Worm (Caenorhabditis elegans): Measurements from ENCODE around the gene Y48A6C.8.

The Y48A6C.8 gene

DNA sequence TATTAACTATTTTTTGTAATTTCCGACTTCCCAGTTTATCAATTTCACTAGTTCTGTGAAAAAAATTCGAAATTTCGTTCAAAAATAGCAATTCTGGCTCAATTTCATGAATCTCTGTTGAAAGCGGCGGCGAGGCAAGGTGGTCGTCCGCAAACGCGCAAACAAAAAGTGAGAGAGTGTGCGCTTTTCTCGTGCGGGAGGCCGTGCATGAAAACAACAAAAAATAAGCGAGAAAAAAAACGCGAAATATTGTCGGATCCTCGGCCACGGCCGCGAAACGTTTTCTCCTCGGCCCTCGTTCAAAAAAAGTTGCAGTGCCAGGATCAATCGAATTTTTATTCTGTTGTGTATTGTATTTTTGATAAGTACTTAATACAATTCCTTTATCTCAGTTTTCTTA, 14.7 kb downstream of the Y48A6C.8 start (continued):
- 0 out of 2 replicates have a peak, but pooled peaks have one; percentile 33 for TF ChIP-seq T26A8.4 (GFP tag; IDR thresholded peaks at IDR 0.05)
- no peak for TF ChIP-seq daf-19 (GFP tag; conservative IDR thresholded peaks at IDR 0.05)
- no peak for TF ChIP-seq sdz-12 (GFP tag; optimal IDR thresholded peaks at IDR 0.05)
- TF ChIP-seq T20F7.1 (GFP tag; optimal IDR thresholded peaks at IDR 0.05) = peak; percentile 53
- TF ChIP-seq Y48G9A.11 (GFP tag; IDR thresholded peaks at IDR 0.05) = peak; percentile 35; the same call in 1 of the 2 replicates
- TF ChIP-seq ztf-7 (tag; optimal IDR thresholded peaks at IDR 0.05) = no peak
- peak; percentile 48 for TF ChIP-seq unc-130 (GFP tag; optimal IDR thresholded peaks at IDR 0.05)
- no peak for TF ChIP-seq fkh-10 (GFP tag; optimal IDR thresholded peaks at IDR 0.05)
- TF ChIP-seq unc-62 (GFP tag; optimal IDR thresholded peaks at IDR 0.05 in 1 of 2) = no peak
- TF ChIP-seq unc-62 (tag; optimal IDR thresholded peaks at IDR 0.05) = no peak

DNA sequence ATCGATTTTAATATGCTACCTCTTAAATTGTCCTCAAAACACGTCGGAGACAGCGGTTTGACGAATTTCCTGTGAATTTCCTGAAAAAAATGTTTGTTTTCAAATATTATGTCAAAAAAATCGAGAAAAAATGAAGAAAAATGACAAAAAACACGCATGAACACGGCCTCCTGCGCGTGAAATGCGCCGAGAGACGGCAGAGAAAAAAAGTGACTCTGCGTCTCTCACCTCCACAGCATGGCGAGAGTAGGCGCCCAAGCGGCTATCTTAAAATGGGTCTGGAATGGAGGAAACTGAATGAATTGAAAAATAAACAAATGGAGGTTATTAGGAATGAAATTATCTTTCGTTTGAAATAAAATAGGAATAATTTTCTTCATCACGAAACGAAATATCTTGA, 16.7 kb downstream of the Y48A6C.8 start:
- TF ChIP-seq snpc-1.2 (GFP tag; IDR thresholded peaks at IDR 0.05) (no peak), tag-97 (GFP tag; IDR thresholded peaks at IDR 0.05) (no peak), nhr-28 (tag; optimal IDR thresholded peaks at IDR 0.05) (peak; percentile 35), rbr-2 (tag; optimal IDR thresholded peaks at IDR 0.05) (peak; percentile 71), pha-4 (GFP tag; IDR thresholded peaks at IDR 0.05) (peak; percentile 41; the same call in 1 of the 2 replicates), pha-4 (tag; optimal IDR thresholded peaks at IDR 0.05) (no peak), nhr-77 (tag; optimal IDR thresholded peaks at IDR 0.05) (peak; percentile 44), nhr-6 (tag; optimal IDR thresholded peaks at IDR 0.05) (peak; percentile 43), fkh-10 (GFP tag; optimal IDR thresholded peaks at IDR 0.05) (no peak), unc-130 (GFP tag; optimal IDR thresholded peaks at IDR 0.05) (peak; percentile 47), F26F4.8 (GFP tag; conservative IDR thresholded peaks at IDR 0.05) (no peak), spr-3 (GFP tag; optimal IDR thresholded peaks at IDR 0.05) (no peak), sdz-12 (GFP tag; optimal IDR thresholded peaks at IDR 0.05) (no peak), zip-11 (GFP tag; IDR thresholded peaks at IDR 0.05) (no peak), hmg-1.1 (GFP tag; IDR thresholded peaks at IDR 0.05) (peak; percentile 92), hlh-30 (tag; optimal IDR thresholded peaks at IDR 0.05; ENCODE audit: insufficient read depth) (peak; percentile 53), set-16 (GFP tag; IDR thresholded peaks at IDR 0.05) (no peak), hif-1 (tag; optimal IDR thresholded peaks at IDR 0.05) (peak in 1 of 2 experiments; percentile 68), F10B5.3 (tag; optimal IDR thresholded peaks at IDR 0.05) (no peak), unc-62 (GFP tag; optimal IDR thresholded peaks at IDR 0.05 in 1 of 2) (no peak), unc-62 (tag; optimal IDR thresholded peaks at IDR 0.05) (no peak), nhr-41 (GFP tag; IDR thresholded peaks at IDR 0.05) (no peak), mdt-29 (GFP tag; IDR thresholded peaks at IDR 0.05) (no peak), F49E8.2 (tag; optimal IDR thresholded peaks at IDR 0.05; ENCODE audit: borderline replicate concordance) (peak; percentile 29), zip-2 (tag; optimal IDR thresholded peaks at IDR 0.05) (peak; percentile 24), jun-1 (tag; optimal IDR thresholded peaks at IDR 0.05) (no peak), aha-1 (tag) (peak; percentile 39), lin-38 (GFP tag; IDR thresholded peaks at IDR 0.05) (peak; percentile 89), ZK337.2 (GFP tag; IDR thresholded peaks at IDR 0.05) (no peak), Y75B8A.6 (GFP tag; IDR thresholded peaks at IDR 0.05) (no peak), dve-1 (tag; optimal IDR thresholded peaks at IDR 0.05; ENCODE audit: insufficient read depth) (peak; percentile 47), zfp-2 (tag; optimal IDR thresholded peaks at IDR 0.05) (no peak), arid-1 (GFP tag; conservative IDR thresholded peaks at IDR 0.05) (no peak), D1046.2 (GFP tag; IDR thresholded peaks at IDR 0.05) (0 out of 2 replicates have a peak, but pooled peaks have one; percentile 30), daf-16 (GFP tag; optimal IDR thresholded peaks at IDR 0.05) (peak in 1 of 2 experiments; percentile 32), daf-16 (tag; optimal IDR thresholded peaks at IDR 0.05) (peak; percentile 53), mxl-3 (GFP tag; optimal IDR thresholded peaks at IDR 0.05) (no peak), nhr-102 (tag; optimal IDR thresholded peaks at IDR 0.05) (peak; percentile 74), R02D3.7 (tag; optimal IDR thresholded peaks at IDR 0.05) (no peak), spr-1 (tag; optimal IDR thresholded peaks at IDR 0.05) (no peak), php-3 (GFP tag; IDR thresholded peaks at IDR 0.05) (0 out of 2 replicates have a peak, but pooled peaks have one; percentile 12), skn-1 (tag; optimal IDR thresholded peaks at IDR 0.05) (no peak), zfp-3 (GFP tag; conservative IDR thresholded peaks at IDR 0.05) (no peak), ceh-44 (GFP tag; IDR thresholded peaks at IDR 0.05) (no peak), nhr-42 (GFP tag; IDR thresholded peaks at IDR 0.05) (peak; percentile 22; the same call in 1 of the 2 replicates)
